Fruit fly (Drosophila melanogaster) whole organism, embryonic: ENCODE data around the gene CstF50.

ENCODE experiments used
- ATbp ChIP-seq: fragments of 200-800 bp; sonication (Bioruptor generic); optimal IDR thresholded peaks from 2 replicates; lab custom pipeline; 2017; ENCODE audit warnings: missing biosample characterization, mild to moderate bottlenecking, missing genetic modification characterization, missing genetic modification reagents
- Aef1 ChIP-seq: fragments of 200-800 bp; sonication (Bioruptor generic); IDR thresholded peaks from 3 replicates; pipeline ENCODE4 v1.3.6; 2022; ENCODE audit warnings: missing biosample characterization, missing genetic modification characterization
- Awh ChIP-seq: fragments of 200-800 bp; sonication (Bioruptor generic); IDR thresholded peaks from 2 replicates; pipeline ENCODE4, ENCODE4 v1.3.6; 2022; ENCODE audit warnings: missing biosample characterization, missing genetic modification characterization
- B-H2 ChIP-seq: fragments of 200-800 bp; sonication (Bioruptor generic); optimal IDR thresholded peaks from 2 replicates; lab custom pipeline; 2018; ENCODE audit warnings: missing biosample characterization, mild to moderate bottlenecking, missing genetic modification characterization
- C15 ChIP-seq: fragments of 200-800 bp; sonication (Bioruptor generic); IDR thresholded peaks from 3 replicates; pipeline ENCODE4 v1.3.6; 2022; ENCODE audit warnings: missing biosample characterization, missing genetic modification characterization
- CG10267 ChIP-seq: fragments of 200-800 bp; sonication (Bioruptor generic); optimal IDR thresholded peaks from 2 replicates; lab custom pipeline; 2018; ENCODE audit warnings: missing biosample characterization, mild to moderate bottlenecking, missing genetic modification characterization, moderate library complexity
- CG10321 ChIP-seq: fragments of 200-800 bp; sonication (Bioruptor generic); IDR thresholded peaks from 2 replicates; pipeline ENCODE4 v1.3.6; 2022; ENCODE audit warnings: missing biosample characterization, missing genetic modification characterization
- CG10959 ChIP-seq: fragments of 200-800 bp; sonication (Bioruptor generic); IDR thresholded peaks from 2 replicates; pipeline ENCODE4 v1.3.6; 2022; ENCODE audit warnings: missing biosample characterization, missing genetic modification characterization
- CG11504 ChIP-seq: fragments of 200-800 bp; sonication (Bioruptor generic); optimal IDR thresholded peaks from 3 replicates; lab custom pipeline; 2019; ENCODE audit warnings: missing biosample characterization, mild to moderate bottlenecking, missing genetic modification characterization, moderate library complexity
- CG15601 ChIP-seq: fragments of 200-800 bp; sonication (Bioruptor generic); optimal IDR thresholded peaks from 3 replicates; lab custom pipeline; 2019; ENCODE audit warnings: missing biosample characterization, mild to moderate bottlenecking, missing genetic modification characterization, moderate library complexity
- CG1603 ChIP-seq: fragments of 200-800 bp; sonication (Bioruptor generic); optimal IDR thresholded peaks from 2 replicates; lab custom pipeline; 2019; ENCODE audit warnings: missing biosample characterization, mild to moderate bottlenecking, missing genetic modification characterization, moderate library complexity
- CG17328 ChIP-seq: fragments of 200-800 bp; sonication (Bioruptor generic); IDR thresholded peaks from 2 replicates; pipeline ENCODE4 v1.3.6; 2022; ENCODE audit warnings: missing biosample characterization, missing genetic modification characterization
- CG2120 ChIP-seq: fragments of 200-800 bp; sonication (Bioruptor generic); optimal IDR thresholded peaks from 3 replicates; lab custom pipeline; 2016; ENCODE audit warnings: missing biosample characterization, missing genetic modification characterization
- CG2129 ChIP-seq: fragments of 200-800 bp; sonication (Bioruptor generic); IDR thresholded peaks from 2 replicates; pipeline ENCODE4 v1.3.6; 2022; ENCODE audit warnings: missing biosample characterization, missing genetic modification characterization; ENCODE audit not compliant: partially characterized antibody
- CG2678 ChIP-seq: fragments of 200-800 bp; sonication (Bioruptor generic); optimal IDR thresholded peaks from 3 replicates; lab custom pipeline; 2019; ENCODE audit warnings: missing biosample characterization, mild to moderate bottlenecking, missing genetic modification characterization, moderate library complexity
- CG3163 ChIP-seq: fragments of 200-800 bp; sonication (Bioruptor generic); optimal IDR thresholded peaks from 3 replicates; lab custom pipeline; 2016; ENCODE audit warnings: missing biosample characterization, missing genetic modification characterization
- CG34376 ChIP-seq: fragments of 200-800 bp; sonication (Bioruptor generic); optimal IDR thresholded peaks from 2 replicates; lab custom pipeline; 2018; ENCODE audit warnings: missing biosample characterization, mild to moderate bottlenecking, missing genetic modification characterization
- CG5180 ChIP-seq: fragments of 200-800 bp; sonication (Bioruptor generic); optimal IDR thresholded peaks from 3 replicates; lab custom pipeline; 2017; ENCODE audit warnings: missing biosample characterization, missing genetic modification characterization, mild to moderate bottlenecking, moderate library complexity, missing genetic modification reagents
- CG6654 ChIP-seq: fragments of 200-800 bp; sonication (Bioruptor generic); optimal IDR thresholded peaks from 2 replicates; lab custom pipeline; 2017; ENCODE audit warnings: missing biosample characterization, mild to moderate bottlenecking, missing genetic modification characterization
- CG6854 ChIP-seq: fragments of 200-800 bp; sonication (Bioruptor generic); optimal IDR thresholded peaks from 3 replicates; lab custom pipeline; 2017; ENCODE audit warnings: missing biosample characterization, mild to moderate bottlenecking, missing genetic modification characterization
- CG7839 ChIP-seq: fragments of 200-800 bp; sonication (Bioruptor generic); optimal IDR thresholded peaks from 3 replicates; lab custom pipeline; 2018; ENCODE audit warnings: missing biosample characterization, mild to moderate bottlenecking, missing genetic modification characterization, moderate library complexity
- CG7928 ChIP-seq: fragments of 200-800 bp; sonication (Bioruptor generic); optimal IDR thresholded peaks from 2 replicates; lab custom pipeline; 2017; ENCODE audit warnings: missing biosample characterization, mild to moderate bottlenecking, missing genetic modification characterization
- CG8924 ChIP-seq: fragments of 200-800 bp; optimal IDR thresholded peaks from 3 replicates; lab custom pipeline; 2019; ENCODE audit warnings: missing biosample characterization, mild to moderate bottlenecking, missing genetic modification characterization, moderate library complexity
- CG9797 ChIP-seq: fragments of 200-800 bp; sonication (Bioruptor generic); optimal IDR thresholded peaks from 3 replicates; lab custom pipeline; 2018; ENCODE audit warnings: missing biosample characterization, mild to moderate bottlenecking, missing genetic modification characterization
- CrebB ChIP-seq: fragments of 200-800 bp; sonication (Bioruptor generic); optimal IDR thresholded peaks from 3 replicates; lab custom pipeline; 2018; ENCODE audit warnings: missing biosample characterization, mild to moderate bottlenecking, missing genetic modification characterization
- D19A ChIP-seq: fragments of 200-800 bp; optimal IDR thresholded peaks from 3 replicates; lab custom pipeline; 2019; ENCODE audit warnings: missing biosample characterization, mild to moderate bottlenecking, missing genetic modification characterization, moderate library complexity
- Dad ChIP-seq: fragments of 200-800 bp; sonication (Bioruptor generic); optimal IDR thresholded peaks from 3 replicates; lab custom pipeline; 2016; ENCODE audit warnings: missing biosample characterization, missing genetic modification characterization
- Dbx ChIP-seq: fragments of 200-800 bp; sonication (Bioruptor generic); IDR thresholded peaks from 3 replicates; pipeline ENCODE4 v1.3.6; 2022; ENCODE audit warnings: missing biosample characterization, missing genetic modification characterization
- H2.0 ChIP-seq: fragments of 200-800 bp; sonication (Bioruptor generic); IDR thresholded peaks from 2 replicates; pipeline ENCODE4 v1.3.6; 2022; ENCODE audit warnings: missing biosample characterization, missing genetic modification characterization
- Hand ChIP-seq: fragments of 200-800 bp; sonication (Bioruptor generic); optimal IDR thresholded peaks from 2 replicates; lab custom pipeline; 2017; ENCODE audit warnings: mild to moderate bottlenecking, missing biosample characterization, missing genetic modification reagents, missing genetic modification characterization
- MESR4 ChIP-seq: fragments of 200-800 bp; sonication (Bioruptor generic); optimal IDR thresholded peaks from 2 replicates; lab custom pipeline; 2018; ENCODE audit warnings: missing biosample characterization, mild to moderate bottlenecking, missing genetic modification characterization, moderate library complexity
- Mes4 ChIP-seq: fragments of 200-800 bp; sonication (Bioruptor generic); optimal IDR thresholded peaks from 2 replicates; lab custom pipeline; 2016; ENCODE audit warnings: missing biosample characterization, missing genetic modification characterization
- Scr ChIP-seq: fragments of 200-800 bp; sonication (Bioruptor generic); IDR thresholded peaks from 2 replicates; pipeline ENCODE4 v1.3.6; 2022; ENCODE audit warnings: missing biosample characterization, missing genetic modification characterization; ENCODE audit not compliant: partially characterized antibody
- Side ChIP-seq: fragments of 200-800 bp; sonication (Bioruptor generic); optimal IDR thresholded peaks from 2 replicates; lab custom pipeline; 2016; ENCODE audit warnings: missing biosample characterization, missing genetic modification characterization
- Sry-β ChIP-seq: fragments of 200-800 bp; sonication (Bioruptor generic); optimal IDR thresholded peaks from 2 replicates; lab custom pipeline; 2018; ENCODE audit warnings: missing biosample characterization, mild to moderate bottlenecking, missing genetic modification characterization, moderate library complexity
- ap ChIP-seq: fragments of 200-800 bp; sonication (Bioruptor generic); IDR thresholded peaks from 2 replicates; pipeline ENCODE4 v1.3.6; 2022; ENCODE audit warnings: missing biosample characterization, missing genetic modification characterization
- ato ChIP-seq: fragments of 200-800 bp; sonication (Bioruptor generic); IDR thresholded peaks from 2 replicates; pipeline ENCODE4 v1.3.6; 2022; ENCODE audit warnings: missing biosample characterization, missing genetic modification characterization; ENCODE audit not compliant: partially characterized antibody
- az2 ChIP-seq: fragments of 200-800 bp; sonication (Bioruptor generic); optimal IDR thresholded peaks from 3 replicates; lab custom pipeline; 2016; ENCODE audit warnings: missing biosample characterization, missing genetic modification characterization
- esg ChIP-seq: fragments of 200-800 bp; sonication (Bioruptor generic); conservative IDR thresholded peaks from 2 replicates; pipeline ENCODE4 v1.3.6; 2022; ENCODE audit warnings: missing biosample characterization, missing genetic modification characterization
- gcm ChIP-seq: fragments of 200-800 bp; sonication (Bioruptor generic); optimal IDR thresholded peaks from 2 replicates; lab custom pipeline; 2019; ENCODE audit warnings: missing biosample characterization, mild to moderate bottlenecking, missing genetic modification characterization, moderate library complexity
- kay ChIP-seq: fragments of 200-800 bp; sonication (Bioruptor generic); optimal IDR thresholded peaks from 2 replicates; lab custom pipeline; 2016; ENCODE audit warnings: missing biosample characterization, missing genetic modification characterization
- ken ChIP-seq: fragments of 200-800 bp; sonication (Bioruptor generic); IDR thresholded peaks from 3 replicates; pipeline ENCODE4 v1.3.6; 2022; ENCODE audit warnings: missing biosample characterization, missing genetic modification characterization
- lbe ChIP-seq: fragments of 200-800 bp; sonication (Bioruptor generic); optimal IDR thresholded peaks from 2 replicates; lab custom pipeline; 2016; ENCODE audit warnings: missing biosample characterization, mild to moderate bottlenecking, missing genetic modification characterization
- luna ChIP-seq: fragments of 200-800 bp; sonication (Bioruptor generic); optimal IDR thresholded peaks from 2 replicates; lab custom pipeline; 2016; ENCODE audit warnings: missing biosample characterization, missing genetic modification characterization
- nau ChIP-seq: fragments of 200-800 bp; sonication (Bioruptor generic); optimal IDR thresholded peaks from 3 replicates; lab custom pipeline; 2017; ENCODE audit warnings: missing biosample characterization, mild to moderate bottlenecking, missing genetic modification characterization, missing genetic modification reagents
- nom ChIP-seq: fragments of 200-800 bp; sonication (Bioruptor generic); optimal IDR thresholded peaks from 2 replicates; lab custom pipeline; 2017; ENCODE audit warnings: missing biosample characterization, missing genetic modification characterization, mild to moderate bottlenecking, moderate library complexity, missing genetic modification reagents
- onecut ChIP-seq: fragments of 200-800 bp; sonication (Bioruptor generic); IDR thresholded peaks from 2 replicates; pipeline ENCODE4 v1.3.6; 2022; ENCODE audit warnings: missing biosample characterization, missing genetic modification characterization
- sc ChIP-seq, 3 experiments: fragments of >200 bp in 2 of 3; fragments of 200-800 bp in 1 of 3; sonication (Bioruptor generic) in 1 of 3; optimal IDR thresholded peaks; 2 replicates in 2 of 3; 3 replicates in 1 of 3; lab custom pipeline; 2017; ENCODE audit warnings: mild to moderate bottlenecking in 1 of 3, missing biosample characterization in 1 of 3, missing genetic modification characterization in 1 of 3, missing genetic modification reagents in 1 of 3
- slp2 ChIP-seq: fragments of 200-800 bp; sonication (Bioruptor generic); optimal IDR thresholded peaks from 2 replicates; lab custom pipeline; 2016; ENCODE audit warnings: missing biosample characterization, missing genetic modification characterization
- unpg ChIP-seq: fragments of 200-800 bp; sonication (Bioruptor generic); optimal IDR thresholded peaks from 3 replicates; lab custom pipeline; 2018; ENCODE audit warnings: missing biosample characterization, mild to moderate bottlenecking, missing genetic modification characterization, moderate library complexity
- yki ChIP-seq: fragments of >200 bp; optimal IDR thresholded peaks from 3 replicates; lab custom pipeline; 2018

The CstF50 gene

dm6 chr3R:31743279-31743678 is 6.5 kb upstream of the CstF50 start, which contains the start of gene Tbca:
Gene Tbca, plus strand, starts transcription at chr3R:31743490.
- TF ChIP-seq ato (GFP tag; lab: Robert Waterston, UW) (peak; percentile 52; the same call in 1 of the 2 replicates), D19A (tag; lab: Kevin White, UChicago) (no peak), CG6854 (GFP tag; lab: Kevin White, UChicago) (no peak), esg (GFP tag; lab: Robert Waterston, UW) (no peak), CG1603 (tag; lab: Kevin White, UChicago) (peak; percentile 54), Hand (GFP tag; lab: Kevin White, UChicago) (no peak), CG7928 (GFP tag; lab: Kevin White, UChicago) (peak; percentile 84), CG10959 (GFP tag; lab: Robert Waterston, UW) (no peak), CG8924 (tag; lab: Kevin White, UChicago) (no peak), gcm (GFP tag; lab: Kevin White, UChicago) (no peak), ATbp (GFP tag; lab: Kevin White, UChicago) (no peak), Dbx (no peak), yki (no peak), onecut (no peak), Awh (GFP tag; lab: Robert Waterston, UW) (no peak), nom (peak; percentile 3), slp2 (GFP tag; lab: Kevin White, UChicago) (no peak), luna (no peak), CG9797 (GFP tag; lab: Kevin White, UChicago) (peak; percentile 29), lbe (GFP tag; lab: Kevin White, UChicago) (no peak), Sry-β (GFP tag; lab: Kevin White, UChicago) (no peak), CrebB (tag; lab: Kevin White, UChicago) (no peak), Dad (no peak), CG5180 (GFP tag; lab: Kevin White, UChicago) (no peak), CG3163 (GFP tag; lab: Kevin White, UChicago) (no peak), CG2129 (GFP tag; lab: Robert Waterston, UW) (no peak), Mes4 (GFP tag; lab: Kevin White, UChicago) (no peak), ap (GFP tag; lab: Robert Waterston, UW) (no peak), ken (GFP tag; lab: Robert Waterston, UW) (no peak), Aef1 (GFP tag; lab: Robert Waterston, UW) (peak; percentile 32; the same call in 1 of the 3 replicates), Side (GFP tag; lab: Kevin White, UChicago) (no peak), CG10267 (tag; lab: Kevin White, UChicago) (peak; percentile 43), az2 (GFP tag; lab: Kevin White, UChicago) (no peak), H2.0 (no peak), sc (optimal IDR thresholded peaks at IDR 0.05; lab: Kevin White, UChicago) (no peak), sc (GFP tag; optimal IDR thresholded peaks at IDR 0.05; lab: Kevin White, UChicago) (no peak), CG6654 (GFP tag; lab: Kevin White, UChicago) (no peak), CG2120 (GFP tag; lab: Kevin White, UChicago) (no peak), CG15601 (tag; lab: Kevin White, UChicago) (no peak), unpg (GFP tag; lab: Kevin White, UChicago) (no peak), CG17328 (GFP tag; lab: Robert Waterston, UW) (0 out of 2 replicates have a peak, but pooled peaks have one; percentile 16), B-H2 (no peak), nau (GFP tag; lab: Kevin White, UChicago) (no peak), CG34376 (no peak), CG2678 (tag; lab: Kevin White, UChicago) (no peak), kay (GFP tag; lab: Kevin White, UChicago) (peak; percentile 100), CG11504 (tag; lab: Kevin White, UChicago) (no peak), CG10321 (GFP tag; lab: Robert Waterston, UW) (no peak), C15 (no peak), Scr (GFP tag; lab: Robert Waterston, UW) (peak; percentile 58), CG7839 (tag; lab: Kevin White, UChicago) (no peak), MESR4 (GFP tag; lab: Kevin White, UChicago) (peak; percentile 64)
